Worm (Caenorhabditis elegans) whole organism, L4 larva: ENCODE measurements around the gene F07C6.6.

Experiments
- F49E8.2 ChIP-seq: sonication (generic microtip); optimal IDR thresholded peaks from 2 replicates; lab custom pipeline; 2016; ENCODE audit warnings: missing compliant biosample characterization, mild to moderate bottlenecking, missing genetic modification characterization, borderline replicate concordance
- aly-2 ChIP-seq: sonication (generic microtip); optimal IDR thresholded peaks from 2 replicates; lab custom pipeline; 2018; ENCODE audit warnings: missing biosample characterization, missing genetic modification characterization
- ama-1 ChIP-seq: fragments of 150-350 bp; optimal IDR thresholded peaks from 2 replicates; lab custom pipeline; 2014; ENCODE audit warnings: inconsistent platforms, mixed read lengths
- egl-27 ChIP-seq: sonication (generic microtip); optimal IDR thresholded peaks from 3 replicates; lab custom pipeline; 2017; ENCODE audit warnings: missing biosample characterization, missing genetic modification reagents, missing genetic modification characterization
- lin-1 ChIP-seq: fragments of 200-800 bp; sonication (Bioruptor generic); IDR thresholded peaks from 2 replicates; pipeline ENCODE4 v1.3.6; 2022; ENCODE audit warnings: missing genetic modification reagents, missing genetic modification characterization, missing compliant biosample characterization
- nhr-237 ChIP-seq: sonication (generic microtip); optimal IDR thresholded peaks from 2 replicates; lab custom pipeline; 2017; ENCODE audit warnings: missing biosample characterization, missing genetic modification characterization
- snpc-4 ChIP-seq: fragments of 150-350 bp; optimal IDR thresholded peaks from 2 replicates; lab custom pipeline; 2014; ENCODE audit warnings: missing biosample characterization, missing genetic modification characterization
- unc-62 ChIP-seq, 3 experiments: fragments of 150-350 bp in 1 of 3; sonication (generic microtip); optimal IDR thresholded peaks in 2 of 3; peaks in 1 of 3; 1 replicate in 1 of 3; 2 replicates in 2 of 3; lab custom pipeline; 2014 to 2017; ENCODE audit warnings: missing biosample characterization in 3 of 3, missing genetic modification characterization in 3 of 3, missing genetic modification reagents in 3 of 3, missing genotype in 1 of 3

DNA sequence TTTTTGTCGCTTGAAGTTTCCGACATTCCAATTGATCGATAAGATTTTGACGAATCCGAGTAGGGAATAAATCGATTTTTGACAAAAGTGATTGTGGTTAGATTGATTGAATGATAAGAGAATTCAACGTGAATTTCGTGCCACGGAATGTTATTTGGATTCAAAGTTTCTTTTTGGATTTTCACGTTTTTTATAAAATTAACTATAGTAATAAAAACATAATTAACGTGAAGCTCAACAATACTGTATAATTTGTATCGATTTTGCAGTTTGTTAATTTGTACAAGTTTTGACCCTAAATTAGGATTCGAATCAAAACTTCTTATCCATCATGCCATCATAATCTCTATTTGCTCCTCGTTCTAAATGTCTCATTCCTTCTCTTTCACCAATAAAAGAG, 47.9 kb upstream of the F07C6.6 start, which contains the start of gene C36H8.1:
- TF ChIP-seq ama-1 (lab: Kevin White, UChicago) (no peak), F49E8.2 (tag; lab: Kevin White, UChicago) (no peak), nhr-237 (tag; lab: Kevin White, UChicago) (no peak), unc-62 (GFP tag; optimal IDR thresholded peaks at IDR 0.05 in 1 of 2; lab: Kevin White, UChicago) (no peak), unc-62 (tag; optimal IDR thresholded peaks at IDR 0.05; lab: Kevin White, UChicago) (no peak), snpc-4 (tag; lab: Kevin White, UChicago) (no peak), lin-1 (GFP tag; lab: Robert Waterston, UW) (no peak), egl-27 (tag; lab: Kevin White, UChicago) (no peak), aly-2 (tag; lab: Kevin White, UChicago) (no peak)
